Worm (Caenorhabditis elegans) whole organism, L4 larva: Measurements from ENCODE around the gene mam-6.

Experiments
- R02D3.7 ChIP-seq: fragments of 150-350 bp; sonication (generic microtip); optimal IDR thresholded peaks from 3 replicates; lab custom pipeline; 2014; ENCODE audit warnings: missing biosample characterization, missing genetic modification characterization
- T20F7.1 ChIP-seq: fragments of 200-800 bp; sonication (Bioruptor generic); optimal IDR thresholded peaks from 2 replicates; lab custom pipeline; 2018; ENCODE audit warnings: mild to moderate bottlenecking, missing genetic modification characterization, missing compliant biosample characterization
- T26A8.4 ChIP-seq: fragments of 200-800 bp; sonication (Bioruptor generic); IDR thresholded peaks from 2 replicates; pipeline ENCODE4 v1.3.6; 2022; ENCODE audit warnings: missing genetic modification characterization, missing compliant biosample characterization
- Y105C5A.15 ChIP-seq: fragments of 200-800 bp; sonication (Bioruptor generic); IDR thresholded peaks from 2 replicates; pipeline ENCODE4 v1.3.6; 2022; ENCODE audit warnings: missing genetic modification characterization, missing compliant biosample characterization
- Y48G9A.11 ChIP-seq: fragments of 200-800 bp; sonication (Bioruptor generic); IDR thresholded peaks from 2 replicates; pipeline ENCODE4 v1.3.6; 2022; ENCODE audit warnings: missing genetic modification reagents, missing genetic modification characterization, missing compliant biosample characterization
- Y75B8A.6 ChIP-seq: fragments of 200-800 bp; sonication (Bioruptor generic); IDR thresholded peaks from 2 replicates; pipeline ENCODE4 v1.3.6; 2022; ENCODE audit warnings: missing genetic modification reagents, missing genetic modification characterization, missing compliant biosample characterization
- ZK337.2 ChIP-seq: fragments of 200-800 bp; sonication (Bioruptor generic); IDR thresholded peaks from 2 replicates; pipeline ENCODE4 v1.3.6; 2022; ENCODE audit warnings: missing genetic modification reagents, missing genetic modification characterization, missing compliant biosample characterization
- ZK546.5 ChIP-seq, 2 experiments: sonication (generic microtip); optimal IDR thresholded peaks; 2 replicates each; lab custom pipeline; 2017; ENCODE audit warnings: missing biosample characterization in 2 of 2, missing genetic modification characterization in 2 of 2
- aly-2 ChIP-seq: sonication (generic microtip); optimal IDR thresholded peaks from 2 replicates; lab custom pipeline; 2018; ENCODE audit warnings: missing biosample characterization, missing genetic modification characterization
- ceh-32 ChIP-seq: sonication (generic microtip); optimal IDR thresholded peaks from 2 replicates; lab custom pipeline; 2016; ENCODE audit warnings: mild to moderate bottlenecking, missing genetic modification characterization, missing compliant biosample characterization; ENCODE audit not compliant: poor library complexity
- ces-1 ChIP-seq: fragments of 150-350 bp; sonication (generic microtip); optimal IDR thresholded peaks from 4 replicates; lab custom pipeline; 2014; ENCODE audit warnings: missing biosample characterization, missing genetic modification reagents, missing genetic modification characterization
- cey-2 ChIP-seq: sonication (generic microtip); optimal IDR thresholded peaks from 3 replicates; lab custom pipeline; 2017; ENCODE audit warnings: missing genetic modification characterization, mild to moderate bottlenecking, missing compliant biosample characterization, antibody characterized with exemption, borderline replicate concordance; ENCODE audit not compliant: insufficient read depth
- ctbp-1 ChIP-seq: fragments of 200-800 bp; sonication (Bioruptor generic); IDR thresholded peaks from 2 replicates; pipeline ENCODE4 v1.3.6; 2022; ENCODE audit warnings: missing genetic modification reagents, missing genetic modification characterization, missing compliant biosample characterization
- daf-12 ChIP-seq: fragments of 150-350 bp; optimal IDR thresholded peaks from 2 replicates; lab custom pipeline; 2014; ENCODE audit warnings: missing biosample characterization, missing genetic modification reagents, missing genetic modification characterization
- daf-16 ChIP-seq, 3 experiments: sonication (generic microtip); optimal IDR thresholded peaks; 2 replicates each; lab custom pipeline; 2016 to 2017; ENCODE audit warnings: missing genetic modification characterization in 3 of 3, missing genetic modification reagents in 3 of 3, mild to moderate bottlenecking in 2 of 3, missing compliant biosample characterization in 2 of 3, missing biosample characterization in 1 of 3, moderate library complexity in 1 of 3
- fkh-10 ChIP-seq: fragments of 150-350 bp; optimal IDR thresholded peaks from 2 replicates; lab custom pipeline; 2014; ENCODE audit warnings: missing biosample characterization, missing genetic modification reagents, missing genetic modification characterization
- gei-8 ChIP-seq: fragments of 200-800 bp; sonication (Bioruptor generic); optimal IDR thresholded peaks from 2 replicates; lab custom pipeline; 2018; ENCODE audit warnings: mild to moderate bottlenecking, missing genetic modification characterization, missing compliant biosample characterization
- hlh-11 ChIP-seq: fragments of 200-800 bp; sonication (Bioruptor generic); optimal IDR thresholded peaks from 2 replicates; lab custom pipeline; 2018; ENCODE audit warnings: mild to moderate bottlenecking, missing genetic modification characterization, missing compliant biosample characterization
- hlh-30 ChIP-seq: sonication (generic microtip); optimal IDR thresholded peaks from 2 replicates; lab custom pipeline; 2017; ENCODE audit warnings: antibody characterized with exemption, mild to moderate bottlenecking, missing genetic modification characterization, missing compliant biosample characterization; ENCODE audit not compliant: insufficient read depth
- jun-1 ChIP-seq: fragments of 150-350 bp; optimal IDR thresholded peaks from 2 replicates; lab custom pipeline; 2014; ENCODE audit warnings: missing biosample characterization, missing genetic modification reagents, missing genetic modification characterization
- lim-7 ChIP-seq: fragments of 200-800 bp; sonication (Bioruptor generic); IDR thresholded peaks from 2 replicates; pipeline ENCODE4 v1.3.6; 2022; ENCODE audit warnings: missing genetic modification characterization, missing compliant biosample characterization
- lin-38 ChIP-seq: fragments of 200-800 bp; sonication (Bioruptor generic); IDR thresholded peaks from 2 replicates; pipeline ENCODE4 v1.3.6; 2022; ENCODE audit warnings: missing genetic modification reagents, missing genetic modification characterization, missing compliant biosample characterization
- madf-5 ChIP-seq, 2 experiments: fragments of 200-800 bp; sonication (Bioruptor generic); IDR thresholded peaks; 2 replicates each; pipeline ENCODE4 v1.3.6; 2022; ENCODE audit warnings: missing compliant biosample characterization in 2 of 2, missing genetic modification characterization in 2 of 2
- mdl-1 ChIP-seq, 2 experiments: fragments of 150-350 bp in 1 of 2; sonication (generic microtip) in 1 of 2; optimal IDR thresholded peaks; 2 replicates each; lab custom pipeline; 2014 to 2017; ENCODE audit warnings: missing biosample characterization in 2 of 2, missing genetic modification characterization in 2 of 2
- mep-1 ChIP-seq: fragments of 150-350 bp; sonication (generic microtip); optimal IDR thresholded peaks from 3 replicates; lab custom pipeline; 2014; ENCODE audit warnings: missing biosample characterization, missing genetic modification characterization
- mes-2 ChIP-seq: sonication (generic microtip); optimal IDR thresholded peaks from 2 replicates; lab custom pipeline; 2016; ENCODE audit warnings: missing genotype, mild to moderate bottlenecking, missing genetic modification characterization, missing compliant biosample characterization; ENCODE audit not compliant: poor library complexity, severe bottlenecking
- mxl-2 ChIP-seq: fragments of 200-800 bp; sonication (Bioruptor generic); conservative IDR thresholded peaks from 2 replicates; pipeline ENCODE4 v1.3.6; 2022; ENCODE audit warnings: missing genetic modification reagents, missing genetic modification characterization, missing compliant biosample characterization
- mxl-3 ChIP-seq: fragments of 200-800 bp; sonication (Bioruptor generic); optimal IDR thresholded peaks from 2 replicates; lab custom pipeline; 2018; ENCODE audit warnings: mild to moderate bottlenecking, missing genetic modification characterization, missing compliant biosample characterization
- nhr-10 ChIP-seq: fragments of 150-350 bp; optimal IDR thresholded peaks from 2 replicates; lab custom pipeline; 2014; ENCODE audit warnings: missing biosample characterization, missing genetic modification characterization
- nhr-11 ChIP-seq: fragments of 150-350 bp; optimal IDR thresholded peaks from 2 replicates; lab custom pipeline; 2014; ENCODE audit warnings: missing biosample characterization, missing genetic modification characterization
- nhr-25 ChIP-seq: sonication (generic microtip); optimal IDR thresholded peaks from 2 replicates; lab custom pipeline; 2017; ENCODE audit warnings: missing genetic modification characterization, mild to moderate bottlenecking, missing compliant biosample characterization, antibody characterized with exemption, moderate library complexity, borderline replicate concordance; ENCODE audit not compliant: insufficient read depth
- nhr-28 ChIP-seq: fragments of 150-350 bp; optimal IDR thresholded peaks from 2 replicates; lab custom pipeline; 2014; ENCODE audit warnings: missing biosample characterization, missing genetic modification characterization
- nhr-41 ChIP-seq: fragments of 200-800 bp; sonication (Bioruptor generic); IDR thresholded peaks from 2 replicates; pipeline ENCODE4 v1.3.6; 2022; ENCODE audit warnings: missing genetic modification reagents, missing genetic modification characterization, missing compliant biosample characterization
- nhr-6 ChIP-seq: fragments of 150-350 bp; optimal IDR thresholded peaks from 2 replicates; lab custom pipeline; 2014; ENCODE audit warnings: missing biosample characterization, missing genetic modification characterization
- nhr-76 ChIP-seq: fragments of 150-350 bp; optimal IDR thresholded peaks from 2 replicates; lab custom pipeline; 2014; ENCODE audit warnings: missing biosample characterization, missing genetic modification characterization
- nhr-77 ChIP-seq: fragments of 150-350 bp; optimal IDR thresholded peaks from 2 replicates; lab custom pipeline; 2014; ENCODE audit warnings: missing biosample characterization, missing genetic modification characterization
- pha-4 ChIP-seq, 2 experiments: fragments of 150-350 bp in 1 of 2; fragments of 200-800 bp in 1 of 2; sonication (Bioruptor generic) in 1 of 2; IDR thresholded peaks in 1 of 2; optimal IDR thresholded peaks in 1 of 2; 2 replicates each; pipeline versions ENCODE4 v1.3.6 to Lab custom; 2014 to 2022; ENCODE audit warnings: missing genetic modification characterization in 2 of 2, missing genetic modification reagents in 2 of 2, missing biosample characterization in 1 of 2, missing compliant biosample characterization in 1 of 2
- pqm-1 ChIP-seq: sonication (generic microtip); optimal IDR thresholded peaks from 2 replicates; lab custom pipeline; 2017; ENCODE audit warnings: missing biosample characterization, missing genetic modification characterization
- skn-1 ChIP-seq: fragments of 150-350 bp; optimal IDR thresholded peaks from 2 replicates; lab custom pipeline; 2014; ENCODE audit warnings: missing biosample characterization, missing genetic modification characterization
- snpc-4 ChIP-seq: fragments of 150-350 bp; optimal IDR thresholded peaks from 2 replicates; lab custom pipeline; 2014; ENCODE audit warnings: missing biosample characterization, missing genetic modification characterization
- spr-1 ChIP-seq: sonication (generic microtip); optimal IDR thresholded peaks from 2 replicates; lab custom pipeline; 2016; ENCODE audit warnings: mild to moderate bottlenecking, missing genetic modification characterization, missing compliant biosample characterization
- spr-3 ChIP-seq: fragments of 200-800 bp; sonication (Bioruptor generic); optimal IDR thresholded peaks from 2 replicates; lab custom pipeline; 2018; ENCODE audit warnings: mild to moderate bottlenecking, missing genetic modification characterization, missing compliant biosample characterization
- tag-97 ChIP-seq: fragments of 200-800 bp; sonication (Bioruptor generic); IDR thresholded peaks from 2 replicates; pipeline ENCODE4 v1.3.6; 2022; ENCODE audit warnings: missing genetic modification characterization, missing compliant biosample characterization
- tra-1 ChIP-seq: fragments of 200-800 bp; sonication (Bioruptor generic); IDR thresholded peaks from 2 replicates; pipeline ENCODE4 v1.3.6; 2022; ENCODE audit warnings: missing genetic modification reagents, missing genetic modification characterization, missing compliant biosample characterization
- unc-130 ChIP-seq: sonication (generic microtip); optimal IDR thresholded peaks from 2 replicates; lab custom pipeline; 2016; ENCODE audit warnings: missing genetic modification reagents, missing genetic modification characterization, missing compliant biosample characterization
- vab-7 ChIP-seq: fragments of 200-800 bp; sonication (Bioruptor generic); IDR thresholded peaks from 2 replicates; pipeline ENCODE4 v1.3.6; 2022; ENCODE audit warnings: missing genetic modification reagents, missing genetic modification characterization, missing compliant biosample characterization
- zfp-2 ChIP-seq: sonication (generic microtip); optimal IDR thresholded peaks from 2 replicates; lab custom pipeline; 2016; ENCODE audit warnings: mild to moderate bottlenecking, missing genetic modification characterization, missing compliant biosample characterization
- zip-2 ChIP-seq: fragments of 150-350 bp; optimal IDR thresholded peaks from 2 replicates; lab custom pipeline; 2014; ENCODE audit warnings: missing biosample characterization, missing genetic modification characterization
- ztf-11 ChIP-seq: fragments of 150-350 bp; optimal IDR thresholded peaks from 2 replicates; lab custom pipeline; 2014; ENCODE audit warnings: missing biosample characterization, missing genetic modification characterization

The mam-6 gene

ce11 chrX:15081486-15081885 is 12.3 kb upstream of the mam-6 start:
- TF ChIP-seq Y75B8A.6 (GFP tag; lab: Robert Waterston, UW) (no peak), pqm-1 (tag; lab: Kevin White, UChicago) (no peak), nhr-10 (no peak), nhr-76 (tag; lab: Kevin White, UChicago) (no peak), nhr-41 (GFP tag; lab: Robert Waterston, UW) (no peak), lim-7 (no peak), lin-38 (GFP tag; lab: Robert Waterston, UW) (no peak), ces-1 (no peak), daf-16 (GFP tag; optimal IDR thresholded peaks at IDR 0.05; lab: Kevin White, UChicago) (no peak), daf-16 (tag; optimal IDR thresholded peaks at IDR 0.05; lab: Kevin White, UChicago) (no peak), mes-2 (no peak), mep-1 (no peak), zip-2 (no peak), hlh-30 (tag; lab: Kevin White, UChicago) (peak; percentile 30), nhr-6 (tag; lab: Kevin White, UChicago) (no peak), madf-5 (GFP tag; IDR thresholded peaks at IDR 0.05; lab: Robert Waterston, UW) (no peak), zfp-2 (tag; lab: Kevin White, UChicago) (no peak), mxl-2 (GFP tag; lab: Robert Waterston, UW) (no peak), mdl-1 (tag; optimal IDR thresholded peaks at IDR 0.05; lab: Kevin White, UChicago) (peak in 1 of 2 experiments; percentile 66), nhr-11 (tag; lab: Kevin White, UChicago) (no peak), hlh-11 (tag; lab: Kevin White, UChicago) (peak; percentile 31), nhr-28 (peak; percentile 59), jun-1 (tag; lab: Kevin White, UChicago) (no peak), fkh-10 (GFP tag; lab: Kevin White, UChicago) (no peak)
- TF ChIP-seq, all 104 proteins: peak for 4

- TF ChIP-seq gei-8 (GFP tag; lab: Kevin White, UChicago) (peak; percentile 10), mxl-3 (GFP tag; lab: Kevin White, UChicago) (peak; percentile 57), spr-3 (no peak), T20F7.1 (GFP tag; lab: Kevin White, UChicago) (no peak), Y48G9A.11 (GFP tag; lab: Robert Waterston, UW) (no peak), ctbp-1 (GFP tag; lab: Robert Waterston, UW) (no peak), pqm-1 (tag; lab: Kevin White, UChicago) (no peak), ZK337.2 (GFP tag; lab: Robert Waterston, UW) (no peak), vab-7 (GFP tag; lab: Robert Waterston, UW) (no peak), R02D3.7 (no peak), daf-12 (tag; lab: Kevin White, UChicago) (no peak), snpc-4 (tag; lab: Kevin White, UChicago) (no peak), T26A8.4 (GFP tag; lab: Robert Waterston, UW) (no peak), tra-1 (GFP tag; lab: Robert Waterston, UW) (no peak), tag-97 (GFP tag; lab: Robert Waterston, UW) (no peak), nhr-77 (tag; lab: Kevin White, UChicago) (no peak), mdl-1 (tag; optimal IDR thresholded peaks at IDR 0.05; lab: Kevin White, UChicago) (peak; percentile 47 to 56), nhr-25 (tag; lab: Kevin White, UChicago) (no peak), ceh-32 (tag; lab: Kevin White, UChicago) (no peak), pha-4 (GFP tag; IDR thresholded peaks at IDR 0.05; lab: Robert Waterston, UW) (no peak), pha-4 (tag; optimal IDR thresholded peaks at IDR 0.05; lab: Kevin White, UChicago) (no peak), ces-1 (no peak), madf-5 (GFP tag; IDR thresholded peaks at IDR 0.05; lab: Robert Waterston, UW) (no peak), cey-2 (tag; lab: Kevin White, UChicago) (no peak), ztf-11 (no peak), spr-1 (tag; lab: Kevin White, UChicago) (no peak), unc-130 (no peak), aly-2 (tag; lab: Kevin White, UChicago) (no peak), Y105C5A.15 (GFP tag; lab: Robert Waterston, UW) (no peak), daf-16 (GFP tag; optimal IDR thresholded peaks at IDR 0.05; lab: Kevin White, UChicago) (no peak), daf-16 (tag; optimal IDR thresholded peaks at IDR 0.05; lab: Kevin White, UChicago) (no peak), skn-1 (tag; lab: Kevin White, UChicago) (no peak), jun-1 (tag; lab: Kevin White, UChicago) (no peak), ZK546.5 (tag; optimal IDR thresholded peaks at IDR 0.05; lab: Kevin White, UChicago) (no peak)
These were observed 10.3 kb upstream of the mam-6 start for ce11 chrX:15079406-15079805.
